Fruit fly (Drosophila melanogaster) whole organism, pupa: ENCODE measurements around the gene CG16825.

Experiments
- CG10348 ChIP-seq: fragments of 200-800 bp; sonication (Bioruptor generic); IDR thresholded peaks from 2 replicates; pipeline ENCODE4 v1.3.6; 2022; ENCODE audit warnings: missing biosample characterization, missing genetic modification characterization
- CG13204 ChIP-seq: fragments of 200-800 bp; sonication (Bioruptor generic); optimal IDR thresholded peaks from 2 replicates; lab custom pipeline; 2018; ENCODE audit warnings: missing biosample characterization, mild to moderate bottlenecking, missing genetic modification characterization, moderate library complexity
- CG8159 ChIP-seq: fragments of 200-800 bp; sonication (Bioruptor generic); optimal IDR thresholded peaks from 3 replicates; lab custom pipeline; 2018; ENCODE audit warnings: missing biosample characterization, mild to moderate bottlenecking, missing genetic modification characterization, moderate library complexity
- CG8301 ChIP-seq: fragments of 200-800 bp; sonication (Bioruptor generic); optimal IDR thresholded peaks from 2 replicates; lab custom pipeline; 2018; ENCODE audit warnings: missing biosample characterization, mild to moderate bottlenecking, missing genetic modification characterization
- CG9948 ChIP-seq: fragments of 200-800 bp; sonication (Bioruptor generic); optimal IDR thresholded peaks from 2 replicates; lab custom pipeline; 2018; ENCODE audit warnings: missing biosample characterization, mild to moderate bottlenecking, missing genetic modification characterization, moderate library complexity
- EcR ChIP-seq: fragments of 200-800 bp; sonication (Bioruptor generic); optimal IDR thresholded peaks from 3 replicates; lab custom pipeline; 2019; ENCODE audit warnings: missing biosample characterization, missing genetic modification characterization, mild to moderate bottlenecking, moderate library complexity, missing genetic modification reagents
- Pif1B ChIP-seq: fragments of 200-800 bp; sonication (Bioruptor generic); optimal IDR thresholded peaks from 3 replicates; lab custom pipeline; 2016; ENCODE audit warnings: missing biosample characterization, missing genetic modification characterization
- gl ChIP-seq: fragments of 200-800 bp; sonication (Bioruptor generic); optimal IDR thresholded peaks from 2 replicates; lab custom pipeline; 2018; ENCODE audit warnings: missing biosample characterization, mild to moderate bottlenecking, missing genetic modification characterization
- rn ChIP-seq: fragments of 200-800 bp; sonication (Bioruptor generic); IDR thresholded peaks from 2 replicates; pipeline ENCODE4 v1.3.6; 2022; ENCODE audit warnings: missing biosample characterization, missing genetic modification characterization

dm6 chr2L:13257177-13257576 lies 47.4 kb upstream of the CG16825 start, which contains the start of gene Naa20B:
- no peak for TF ChIP-seq CG8159 (tag; lab: Kevin White, UChicago)
- no peak for TF ChIP-seq Pif1B (GFP tag; lab: Kevin White, UChicago)
- TF ChIP-seq CG10348: no peak
- no peak for TF ChIP-seq CG8301 (tag; lab: Kevin White, UChicago)
- no peak for TF ChIP-seq EcR (GFP tag; lab: Kevin White, UChicago)
- TF ChIP-seq CG9948: no peak
- no peak for TF ChIP-seq gl (tag; lab: Kevin White, UChicago)
- TF ChIP-seq CG13204 (GFP tag; lab: Kevin White, UChicago): no peak
- TF ChIP-seq rn (GFP tag; lab: Robert Waterston, UW): no peak
